Fruit fly (Drosophila melanogaster): ENCODE measurements around the gene mRpL22.

mRpL22 gene

dm6 chrX:16768770-16769169 lies 15.0 kb upstream of the mRpL22 start (continued):
- peak; percentile 69 for TF ChIP-seq nmo (GFP tag; optimal IDR thresholded peaks at IDR 0.05)
- TF ChIP-seq Sox102F (GFP tag; optimal IDR thresholded peaks at IDR 0.05) = peak; percentile 24
- TF ChIP-seq CG8924 (tag; optimal IDR thresholded peaks at IDR 0.05) = peak; percentile 6
- TF ChIP-seq CG7372 (GFP tag; IDR thresholded peaks at IDR 0.05) = no peak
- no peak for TF ChIP-seq E2f1 (GFP tag; IDR thresholded peaks at IDR 0.05)
- TF ChIP-seq CG10321 (GFP tag; IDR thresholded peaks at IDR 0.05) = no peak
- TF ChIP-seq Fer1 (GFP tag; optimal IDR thresholded peaks at IDR 0.05) = peak; percentile 11
- peak; percentile 37 for TF ChIP-seq Oli (tag; optimal IDR thresholded peaks at IDR 0.05)
- no peak for TF ChIP-seq D (optimal IDR thresholded peaks at IDR 0.05)
- no peak for TF ChIP-seq D (GFP tag; optimal IDR thresholded peaks at IDR 0.05)
- TF ChIP-seq row (GFP tag; IDR thresholded peaks at IDR 0.05) = peak; percentile 14; the same call in 1 of the 3 replicates
- no peak for TF ChIP-seq CG4854 (GFP tag; optimal IDR thresholded peaks at IDR 0.05)
- TF ChIP-seq Sox100B (GFP tag; optimal IDR thresholded peaks at IDR 0.05) = peak; percentile 38
- no peak for TF ChIP-seq CG10654 (GFP tag; optimal IDR thresholded peaks at IDR 0.05)
- peak; percentile 15 for TF ChIP-seq HHEX (GFP tag; optimal IDR thresholded peaks at IDR 0.05)
- peak; percentile 52 for TF ChIP-seq CG2678 (tag; optimal IDR thresholded peaks at IDR 0.05)
- TF ChIP-seq lab (GFP tag; optimal IDR thresholded peaks at IDR 0.05) = peak; percentile 20
- TF ChIP-seq CG15269 (tag; optimal IDR thresholded peaks at IDR 0.05) = peak; percentile 27
- 0 out of 2 replicates have a peak, but pooled peaks have one; percentile 25 for TF ChIP-seq Ptx1 (GFP tag; IDR thresholded peaks at IDR 0.05)
- no peak for TF ChIP-seq sqz (GFP tag; optimal IDR thresholded peaks at IDR 0.05)
- TF ChIP-seq CG6175 (GFP tag; IDR thresholded peaks at IDR 0.05) = no peak
- TF ChIP-seq oc (tag; optimal IDR thresholded peaks at IDR 0.05) = peak; percentile 3
- peak; percentile 14 for TF ChIP-seq CG13424 (tag; optimal IDR thresholded peaks at IDR 0.05)
- peak; percentile 18 for TF ChIP-seq tap (tag; optimal IDR thresholded peaks at IDR 0.05)
- TF ChIP-seq Rx (GFP tag; IDR thresholded peaks at IDR 0.05) = peak; percentile 18; the same call in 1 of the 2 replicates
- TF ChIP-seq D19A (tag; optimal IDR thresholded peaks at IDR 0.05) = peak; percentile 41
- no peak for TF ChIP-seq Fer2 (tag; optimal IDR thresholded peaks at IDR 0.05)
- TF ChIP-seq dmrt99B (tag; optimal IDR thresholded peaks at IDR 0.05) = peak; percentile 63
- peak; percentile 9 for TF ChIP-seq CoRest (tag; optimal IDR thresholded peaks at IDR 0.05)
- no peak for TF ChIP-seq BtbVII (GFP tag; optimal IDR thresholded peaks at IDR 0.05)
- no peak for TF ChIP-seq tna (GFP tag; IDR thresholded peaks at IDR 0.05; ENCODE audit: partially characterized antibody)
- no peak for TF ChIP-seq NC2α (GFP tag; optimal IDR thresholded peaks at IDR 0.05)
- TF ChIP-seq CG10979 (tag; optimal IDR thresholded peaks at IDR 0.05) = peak; percentile 46
- peak in 1 of 2 experiments; percentile 27 for TF ChIP-seq Hr51 (GFP tag; optimal IDR thresholded peaks at IDR 0.05)
- TF ChIP-seq YL-1 (GFP tag; optimal IDR thresholded peaks at IDR 0.05) = no peak
- TF ChIP-seq Blimp-1 (GFP tag; optimal IDR thresholded peaks at IDR 0.05) = peak; percentile 14
- TF ChIP-seq CG9727 (GFP tag; optimal IDR thresholded peaks at IDR 0.05) = peak; percentile 24
- peak; percentile 52 for TF ChIP-seq CG15601 (tag; optimal IDR thresholded peaks at IDR 0.05)
- TF ChIP-seq CG17829 (tag; optimal IDR thresholded peaks at IDR 0.05) = peak; percentile 37
- TF ChIP-seq CG11504 (tag; optimal IDR thresholded peaks at IDR 0.05) = peak; percentile 69
- TF ChIP-seq CG7839 (tag; optimal IDR thresholded peaks at IDR 0.05) = peak; percentile 56
- TF ChIP-seq CG6765 (GFP tag; optimal IDR thresholded peaks at IDR 0.05) = no peak
- peak; percentile 10 for TF ChIP-seq CG8388 (GFP tag; optimal IDR thresholded peaks at IDR 0.05)
- TF ChIP-seq CG11560 (tag; IDR thresholded peaks at IDR 0.05) = no peak
- TF ChIP-seq CG17359 (tag; optimal IDR thresholded peaks at IDR 0.05) = peak; percentile 12
- TF ChIP-seq PHDP (tag; optimal IDR thresholded peaks at IDR 0.05) = peak; percentile 22
- peak in 1 of 2 experiments; percentile 42 for TF ChIP-seq bsh (GFP tag; optimal IDR thresholded peaks at IDR 0.05)
- TF ChIP-seq CG2712 (tag; optimal IDR thresholded peaks at IDR 0.05) = peak; percentile 49
- no peak for TF ChIP-seq CG6654 (GFP tag; optimal IDR thresholded peaks at IDR 0.05)

Data from whole organism, embryonic.